Worm (Caenorhabditis elegans) whole organism, young adult: Measurements from ENCODE around the gene F45H10.2.

Experiments used
- B0261.1 ChIP-seq: sonication (generic microtip); optimal IDR thresholded peaks from 2 replicates; lab custom pipeline; 2016; ENCODE audit warnings: mild to moderate bottlenecking, missing genetic modification characterization, moderate library complexity, missing compliant biosample characterization
- C06A6.2 ChIP-seq: fragments of 200-800 bp; sonication (Bioruptor generic); conservative IDR thresholded peaks from 2 replicates; pipeline ENCODE4 v1.3.6; 2022; ENCODE audit warnings: missing genetic modification characterization, missing compliant biosample characterization
- C17E4.6 ChIP-seq: fragments of 200-800 bp; sonication (Bioruptor generic); IDR thresholded peaks from 2 replicates; pipeline ENCODE4 v1.3.6; 2022; ENCODE audit warnings: missing genetic modification reagents, missing genetic modification characterization, missing compliant biosample characterization
- F10E7.11 ChIP-seq: sonication (generic microtip); optimal IDR thresholded peaks from 2 replicates; lab custom pipeline; 2017; ENCODE audit warnings: mild to moderate bottlenecking, missing genetic modification characterization, moderate library complexity, missing compliant biosample characterization
- F33H1.4 ChIP-seq: fragments of 200-800 bp; sonication (Bioruptor generic); IDR thresholded peaks from 2 replicates; pipeline ENCODE4 v1.3.6; 2022; ENCODE audit warnings: missing genetic modification reagents, missing genetic modification characterization, missing compliant biosample characterization
- F37B4.10 ChIP-seq: fragments of 200-800 bp; sonication (Bioruptor generic); IDR thresholded peaks from 2 replicates; pipeline ENCODE4 v1.3.6; 2022; ENCODE audit warnings: missing genetic modification characterization, missing compliant biosample characterization
- T07F8.4 ChIP-seq: sonication (generic microtip); optimal IDR thresholded peaks from 2 replicates; lab custom pipeline; 2016; ENCODE audit warnings: mild to moderate bottlenecking, missing genetic modification characterization, moderate library complexity, missing compliant biosample characterization
- Y53G8AR.9 ChIP-seq: fragments of 200-800 bp; sonication (Bioruptor generic); conservative IDR thresholded peaks from 2 replicates; pipeline ENCODE4 v1.3.6; 2022; ENCODE audit warnings: missing genetic modification reagents, missing genetic modification characterization, missing compliant biosample characterization
- Y56A3A.18 ChIP-seq: fragments of 200-800 bp; sonication (Bioruptor generic); IDR thresholded peaks from 2 replicates; pipeline ENCODE4 v1.3.6; 2022; ENCODE audit warnings: missing genetic modification reagents, missing genetic modification characterization, missing compliant biosample characterization
- Y95B8A.8 ChIP-seq: fragments of 200-800 bp; sonication (Bioruptor generic); IDR thresholded peaks from 2 replicates; pipeline ENCODE4 v1.3.6; 2022; ENCODE audit warnings: missing genetic modification reagents, missing genetic modification characterization, missing compliant biosample characterization
- akir-1 ChIP-seq: fragments of 200-800 bp; sonication (Bioruptor generic); optimal IDR thresholded peaks from 2 replicates; lab custom pipeline; 2018; ENCODE audit warnings: mild to moderate bottlenecking, missing genetic modification characterization, moderate library complexity, missing compliant biosample characterization
- aptf-2 ChIP-seq: fragments of 200-800 bp; sonication (Bioruptor generic); conservative IDR thresholded peaks from 2 replicates; pipeline ENCODE4 v1.3.6; 2022; ENCODE audit warnings: missing genetic modification reagents, missing genetic modification characterization, missing compliant biosample characterization
- attf-3 ChIP-seq: fragments of 200-800 bp; sonication (Bioruptor generic); conservative IDR thresholded peaks from 2 replicates; pipeline ENCODE4 v1.3.6; 2022; ENCODE audit warnings: missing genetic modification reagents, missing genetic modification characterization, missing compliant biosample characterization
- ccch-3 ChIP-seq: fragments of 200-800 bp; sonication (Bioruptor generic); optimal IDR thresholded peaks from 2 replicates; lab custom pipeline; 2018; ENCODE audit warnings: mild to moderate bottlenecking, missing genetic modification characterization, missing compliant biosample characterization
- cebp-1 ChIP-seq, 2 experiments: fragments of 200-800 bp in 1 of 2; sonication (Bioruptor generic) in 1 of 2; sonication (generic microtip) in 1 of 2; IDR thresholded peaks in 1 of 2; optimal IDR thresholded peaks in 1 of 2; 2 replicates each; pipeline versions ENCODE4 v1.3.6 to Lab custom; 2017 to 2022; ENCODE audit warnings: missing compliant biosample characterization in 2 of 2, missing genetic modification characterization in 2 of 2, mild to moderate bottlenecking in 1 of 2, missing genetic modification reagents in 1 of 2, moderate library complexity in 1 of 2
- ceh-79 ChIP-seq: sonication (generic microtip); optimal IDR thresholded peaks from 2 replicates; lab custom pipeline; 2017; ENCODE audit warnings: mild to moderate bottlenecking, missing genetic modification characterization, missing compliant biosample characterization
- dpff-1 ChIP-seq: sonication (generic microtip); optimal IDR thresholded peaks from 2 replicates; lab custom pipeline; 2017; ENCODE audit warnings: mild to moderate bottlenecking, missing genetic modification characterization, missing compliant biosample characterization
- efl-1 ChIP-seq: fragments of 150-350 bp; optimal IDR thresholded peaks from 2 replicates; lab custom pipeline; 2014; ENCODE audit warnings: missing biosample characterization, missing genetic modification reagents, missing genetic modification characterization
- egl-18 ChIP-seq: fragments of 200-800 bp; sonication (Bioruptor generic); IDR thresholded peaks from 2 replicates; pipeline ENCODE4 v1.3.6; 2022; ENCODE audit warnings: missing genetic modification reagents, missing genetic modification characterization, missing compliant biosample characterization
- egl-44 ChIP-seq: fragments of 200-800 bp; sonication (Bioruptor generic); IDR thresholded peaks from 2 replicates; pipeline ENCODE4 v1.3.6; 2022; ENCODE audit warnings: missing genetic modification reagents, missing genetic modification characterization, missing compliant biosample characterization
- egrh-3 ChIP-seq: fragments of 200-800 bp; sonication (Bioruptor generic); IDR thresholded peaks from 2 replicates; pipeline ENCODE4 v1.3.6; 2022; ENCODE audit warnings: missing genetic modification reagents, missing genetic modification characterization, missing compliant biosample characterization
- fkh-3 ChIP-seq: sonication (generic microtip); optimal IDR thresholded peaks from 2 replicates; lab custom pipeline; 2016; ENCODE audit warnings: mild to moderate bottlenecking, missing genetic modification characterization, missing compliant biosample characterization
- him-1 ChIP-seq: sonication (generic microtip); optimal IDR thresholded peaks from 2 replicates; lab custom pipeline; 2016; ENCODE audit warnings: missing genotype, missing genetic modification reagents, missing genetic modification characterization, missing compliant biosample characterization
- hlh-26 ChIP-seq: fragments of 200-800 bp; sonication (Bioruptor generic); conservative IDR thresholded peaks from 2 replicates; pipeline ENCODE4 v1.3.6; 2022; ENCODE audit warnings: missing genetic modification reagents, missing genetic modification characterization, missing compliant biosample characterization
- hsf-1 ChIP-seq: fragments of 200-800 bp; sonication (Bioruptor generic); IDR thresholded peaks from 2 replicates; pipeline ENCODE4 v1.3.6; 2022; ENCODE audit warnings: missing genetic modification reagents, missing genetic modification characterization, missing compliant biosample characterization
- lin-26 ChIP-seq: fragments of 200-800 bp; sonication (Bioruptor generic); IDR thresholded peaks from 2 replicates; pipeline ENCODE4 v1.3.6; 2022; ENCODE audit warnings: missing genetic modification reagents, missing genetic modification characterization, missing compliant biosample characterization
- lin-35 ChIP-seq, 3 experiments: fragments of 150-350 bp in 2 of 3; sonication (generic microtip) in 1 of 3; optimal IDR thresholded peaks; 2 replicates each; lab custom pipeline; 2014 to 2018; ENCODE audit warnings: missing biosample characterization in 3 of 3, missing genetic modification characterization in 3 of 3, missing genetic modification reagents in 3 of 3
- lsl-1 ChIP-seq: fragments of 200-800 bp; sonication (Bioruptor generic); optimal IDR thresholded peaks from 2 replicates; lab custom pipeline; 2018; ENCODE audit warnings: mild to moderate bottlenecking, missing genetic modification characterization, moderate library complexity, missing compliant biosample characterization
- madf-6 ChIP-seq: fragments of 200-800 bp; sonication (Bioruptor generic); IDR thresholded peaks from 2 replicates; pipeline ENCODE4 v1.3.6; 2022; ENCODE audit warnings: missing genetic modification reagents, missing genetic modification characterization, missing compliant biosample characterization
- madf-8 ChIP-seq: fragments of 200-800 bp; sonication (Bioruptor generic); conservative IDR thresholded peaks from 2 replicates; pipeline ENCODE4 v1.3.6; 2022; ENCODE audit warnings: missing genetic modification reagents, missing genetic modification characterization, missing compliant biosample characterization
- nhr-80 ChIP-seq: sonication (generic microtip); optimal IDR thresholded peaks from 2 replicates; lab custom pipeline; 2016; ENCODE audit warnings: missing genetic modification characterization, missing compliant biosample characterization
- repo-1 ChIP-seq: sonication (generic microtip); optimal IDR thresholded peaks from 2 replicates; lab custom pipeline; 2017; ENCODE audit warnings: mild to moderate bottlenecking, missing genetic modification characterization, missing compliant biosample characterization
- rpc-1 ChIP-seq, 2 experiments: fragments of 150-350 bp in 1 of 2; sonication (generic microtip) in 1 of 2; optimal IDR thresholded peaks; 2 replicates each; lab custom pipeline; 2014 to 2018; ENCODE audit warnings: missing biosample characterization in 1 of 2, missing genetic modification characterization in 1 of 2, missing genetic modification reagents in 1 of 2, missing genotype in 1 of 2
- sea-2 ChIP-seq: fragments of 200-800 bp; sonication (Bioruptor generic); IDR thresholded peaks from 2 replicates; pipeline ENCODE4 v1.3.6; 2022; ENCODE audit warnings: missing genetic modification characterization, missing compliant biosample characterization
- tbx-9 ChIP-seq: sonication (generic microtip); optimal IDR thresholded peaks from 2 replicates; lab custom pipeline; 2016; ENCODE audit warnings: borderline replicate concordance, missing genetic modification characterization, inconsistent platforms, missing compliant biosample characterization
- unc-62 ChIP-seq: fragments of 150-350 bp; optimal IDR thresholded peaks from 2 replicates; lab custom pipeline; 2014; ENCODE audit warnings: missing biosample characterization, missing genetic modification reagents, missing genetic modification characterization
- xnd-1 ChIP-seq: sonication (generic microtip); optimal IDR thresholded peaks from 2 replicates; lab custom pipeline; 2016; ENCODE audit warnings: missing genotype, missing genetic modification reagents, missing genetic modification characterization, missing compliant biosample characterization
- zfh-2 ChIP-seq: fragments of 200-800 bp; sonication (Bioruptor generic); conservative IDR thresholded peaks from 2 replicates; pipeline ENCODE4 v1.3.6; 2022; ENCODE audit warnings: missing genetic modification reagents, missing genetic modification characterization, missing compliant biosample characterization
- ztf-25 ChIP-seq: fragments of 200-800 bp; sonication (Bioruptor generic); IDR thresholded peaks from 2 replicates; pipeline ENCODE4 v1.3.6; 2022; ENCODE audit warnings: missing genetic modification reagents, missing genetic modification characterization, missing compliant biosample characterization
- ztf-26 ChIP-seq: sonication (generic microtip); optimal IDR thresholded peaks from 2 replicates; lab custom pipeline; 2017; ENCODE audit warnings: missing genetic modification characterization, missing compliant biosample characterization
- ztf-28 ChIP-seq: fragments of 200-800 bp; sonication (Bioruptor generic); IDR thresholded peaks from 2 replicates; pipeline ENCODE4 v1.3.6; 2022; ENCODE audit warnings: missing genetic modification reagents, missing genetic modification characterization, missing compliant biosample characterization
- ztf-6 ChIP-seq: fragments of 200-800 bp; sonication (Bioruptor generic); IDR thresholded peaks from 2 replicates; pipeline ENCODE4 v1.3.6; 2022; ENCODE audit warnings: missing genetic modification reagents, missing genetic modification characterization, missing compliant biosample characterization

F45H10.2 gene

DNA sequence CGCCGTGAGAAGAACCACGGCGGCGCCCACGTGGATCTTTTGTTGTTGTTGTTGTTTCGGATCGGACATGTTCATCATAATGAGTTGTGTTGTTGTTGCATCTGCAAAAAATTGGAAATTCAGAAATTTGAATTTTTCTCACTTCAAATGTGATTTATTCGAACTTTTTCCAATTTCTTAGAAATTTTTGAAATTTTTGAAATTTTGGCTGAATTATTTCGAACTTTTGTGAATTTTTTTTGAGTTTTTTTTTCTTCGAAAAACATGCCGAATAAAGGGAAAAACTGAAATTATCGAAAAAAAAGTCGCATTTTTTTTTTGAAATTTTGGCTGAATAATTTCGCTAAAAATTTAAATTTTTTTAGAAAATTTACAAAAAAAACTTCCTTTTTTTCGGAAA is 38.3 kb upstream of the F45H10.2 start, which contains the start of gene snx-14:
Gene snx-14 (minus strand): TSS at position 101 of the 400 bp plus-strand sequence.
- TF ChIP-seq aptf-2 (GFP tag; lab: Robert Waterston, UW) (no peak), rpc-1 (optimal IDR thresholded peaks at IDR 0.05; lab: Kevin White, UChicago) (no peak), rpc-1 (tag; optimal IDR thresholded peaks at IDR 0.05; lab: Kevin White, UChicago) (no peak), ztf-28 (GFP tag; lab: Robert Waterston, UW) (no peak), egl-18 (GFP tag; lab: Robert Waterston, UW) (no peak), akir-1 (GFP tag; lab: Kevin White, UChicago) (no peak), attf-3 (no peak), Y56A3A.18 (GFP tag; lab: Robert Waterston, UW) (no peak), hlh-26 (GFP tag; lab: Robert Waterston, UW) (no peak), ztf-6 (GFP tag; lab: Robert Waterston, UW) (no peak), C06A6.2 (GFP tag; lab: Robert Waterston, UW) (no peak)

DNA sequence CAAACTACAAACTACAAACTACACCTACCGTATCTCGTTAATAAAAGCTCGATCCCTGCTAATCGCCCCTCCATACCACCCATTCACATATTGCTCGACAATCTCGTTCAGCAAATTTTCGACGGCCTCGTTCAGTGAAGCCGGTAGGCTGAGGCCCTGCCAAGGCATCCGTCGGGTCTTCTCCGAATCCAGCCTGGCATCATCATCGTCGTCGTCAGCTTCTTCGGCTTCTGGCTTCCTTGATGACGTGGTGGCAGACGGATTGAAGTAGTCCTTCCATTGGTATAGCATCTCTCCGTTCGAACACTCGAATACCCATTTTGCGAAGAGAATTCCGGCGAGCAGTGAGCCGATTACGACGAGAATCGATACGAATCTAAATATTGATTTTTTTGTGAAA is 37.8 kb upstream of the F45H10.2 start:
- TF ChIP-seq lin-35 (GFP tag; optimal IDR thresholded peaks at IDR 0.05; lab: Kevin White, UChicago) (no peak), C06A6.2 (GFP tag; lab: Robert Waterston, UW) (no peak), hsf-1 (GFP tag; lab: Robert Waterston, UW) (no peak), zfh-2 (GFP tag; lab: Robert Waterston, UW) (peak; percentile 63; the same call in 1 of the 2 replicates), F37B4.10 (GFP tag; lab: Robert Waterston, UW) (no peak), nhr-80 (tag; lab: Kevin White, UChicago) (no peak)
- TF ChIP-seq, all 124 proteins: peak for 1

DNA sequence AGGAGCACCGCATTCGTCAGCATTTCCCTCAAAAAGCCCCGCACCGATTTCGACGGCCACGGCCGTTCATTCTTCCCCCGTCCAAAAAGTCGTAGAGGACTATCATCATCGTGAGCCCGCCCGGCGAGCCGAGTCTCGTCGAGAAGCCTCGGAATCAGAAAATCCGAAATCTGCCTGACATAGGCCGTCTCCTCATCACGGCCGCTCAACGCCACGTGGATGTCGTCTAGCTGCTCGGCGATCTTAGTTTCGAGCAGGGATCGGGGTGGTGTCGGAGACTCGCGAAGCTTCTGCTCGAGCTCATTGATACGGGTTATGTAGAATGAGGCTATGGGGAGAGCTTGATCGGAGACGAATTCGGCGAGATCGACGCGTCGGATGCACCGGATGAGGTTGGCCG is 36.3 kb upstream of the F45H10.2 start:
- peak; percentile 87 for TF ChIP-seq zfh-2 (GFP tag; lab: Robert Waterston, UW)
- no peak for TF ChIP-seq B0261.1 (tag; lab: Kevin White, UChicago)
- TF ChIP-seq egrh-3 (GFP tag; lab: Robert Waterston, UW), result peak; percentile 55; the same call in 1 of the 2 replicates
- TF ChIP-seq dpff-1 (tag; lab: Kevin White, UChicago), result no peak
- TF ChIP-seq ceh-79 (tag; lab: Kevin White, UChicago), result no peak
- no peak for TF ChIP-seq him-1 (tag; lab: Kevin White, UChicago)
- TF ChIP-seq, all 124 proteins: peak for 2

DNA sequence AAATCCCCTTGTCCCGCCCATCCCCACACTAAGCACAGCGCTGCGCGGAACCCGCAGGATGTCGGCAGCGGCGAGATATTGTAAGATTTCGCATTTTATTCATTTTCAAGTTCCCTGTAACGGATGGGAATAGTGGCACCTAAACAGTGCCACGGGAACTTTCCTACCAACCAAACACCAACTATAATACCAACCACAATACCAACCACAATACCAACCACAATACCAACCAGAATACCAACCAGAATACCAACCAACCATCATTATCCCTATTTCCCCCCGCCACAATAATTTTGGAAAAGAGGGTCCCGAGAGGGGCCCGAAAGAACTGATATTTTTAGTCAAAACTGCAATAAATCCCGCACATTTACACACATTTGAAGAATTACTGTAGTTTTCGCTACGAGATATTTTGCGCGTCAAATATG is 29.1 kb upstream of the F45H10.2 start:
- TF ChIP-seq xnd-1 (tag; lab: Kevin White, UChicago) (peak; percentile 58), madf-6 (GFP tag; lab: Robert Waterston, UW) (peak; percentile 83), fkh-3 (tag; lab: Kevin White, UChicago) (no peak), aptf-2 (GFP tag; lab: Robert Waterston, UW) (peak; percentile 86), madf-8 (GFP tag; lab: Robert Waterston, UW) (no peak; the same call in 1 of the 2 replicates), repo-1 (tag; lab: Kevin White, UChicago) (no peak), attf-3 (no peak), F10E7.11 (tag; lab: Kevin White, UChicago) (peak; percentile 29), C17E4.6 (GFP tag; lab: Robert Waterston, UW) (no peak), Y53G8AR.9 (no peak), Y95B8A.8 (peak; percentile 64; the same call in 1 of the 2 replicates), cebp-1 (GFP tag; IDR thresholded peaks at IDR 0.05; lab: Robert Waterston, UW) (no peak), cebp-1 (tag; optimal IDR thresholded peaks at IDR 0.05; lab: Kevin White, UChicago) (peak; percentile 22), tbx-9 (no peak), lsl-1 (GFP tag; lab: Kevin White, UChicago) (peak; percentile 76), F33H1.4 (peak; percentile 60), ztf-25 (GFP tag; lab: Robert Waterston, UW) (peak; percentile 81; the same call in 1 of the 2 replicates), efl-1 (peak; percentile 30), sea-2 (GFP tag; lab: Robert Waterston, UW) (no peak), T07F8.4 (tag; lab: Kevin White, UChicago) (no peak), ztf-26 (tag; lab: Kevin White, UChicago) (no peak), F37B4.10 (GFP tag; lab: Robert Waterston, UW) (no peak), unc-62 (GFP tag; lab: Kevin White, UChicago) (no peak), egl-44 (GFP tag; lab: Robert Waterston, UW) (no peak), lin-26 (peak; percentile 83), ztf-28 (GFP tag; lab: Robert Waterston, UW) (no peak), ccch-3 (GFP tag; lab: Kevin White, UChicago) (no peak)
